Worm (Caenorhabditis elegans) whole organism, mixed stage, embryonic: ENCODE results near the gene srg-45.
A peak's percentile ranks its signal among the peaks of the same experiment; 100 is the strongest.

ENCODE experiments used
- M03D4.4 ChIP-seq: sonication (generic microtip); optimal IDR thresholded peaks from 2 replicates; lab custom pipeline; 2017; ENCODE audit warnings: mild to moderate bottlenecking, missing genetic modification characterization, missing compliant biosample characterization
- bed-3 ChIP-seq: fragments of 200-800 bp; sonication (Bioruptor generic); optimal IDR thresholded peaks from 3 replicates; lab custom pipeline; 2018; ENCODE audit warnings: mild to moderate bottlenecking, missing genetic modification characterization, moderate library complexity, missing compliant biosample characterization
- blmp-1 ChIP-seq: fragments of 150-350 bp; optimal IDR thresholded peaks from 2 replicates; lab custom pipeline; 2014; ENCODE audit warnings: missing biosample characterization, missing genetic modification characterization
- ceh-39 ChIP-seq: fragments of 150-350 bp; optimal IDR thresholded peaks from 2 replicates; lab custom pipeline; 2014; ENCODE audit warnings: missing biosample characterization, missing genetic modification characterization
- ceh-43 ChIP-seq: fragments of 200-800 bp; sonication (Bioruptor generic); optimal IDR thresholded peaks from 2 replicates; lab custom pipeline; 2018; ENCODE audit warnings: mild to moderate bottlenecking, missing genetic modification characterization, moderate library complexity, missing compliant biosample characterization
- ceh-83 ChIP-seq: fragments of 200-800 bp; sonication (Bioruptor generic); optimal IDR thresholded peaks from 2 replicates; lab custom pipeline; 2018; ENCODE audit warnings: mild to moderate bottlenecking, missing genetic modification characterization, missing compliant biosample characterization
- ces-1 ChIP-seq: fragments of 150-350 bp; optimal IDR thresholded peaks from 2 replicates; lab custom pipeline; 2014; ENCODE audit warnings: missing biosample characterization, missing genetic modification reagents, missing genetic modification characterization
- cnd-1 ChIP-seq: fragments of 200-800 bp; sonication (Bioruptor generic); optimal IDR thresholded peaks from 2 replicates; lab custom pipeline; 2018; ENCODE audit warnings: mild to moderate bottlenecking, missing genetic modification characterization, missing compliant biosample characterization
- elt-1 ChIP-seq: sonication (generic microtip); optimal IDR thresholded peaks from 2 replicates; lab custom pipeline; 2017; ENCODE audit warnings: missing genetic modification characterization, mild to moderate bottlenecking, missing compliant biosample characterization, antibody characterized with exemption, moderate library complexity, borderline replicate concordance; ENCODE audit not compliant: insufficient read depth
- elt-3 ChIP-seq: fragments of 150-350 bp; optimal IDR thresholded peaks from 2 replicates; lab custom pipeline; 2014; ENCODE audit warnings: missing biosample characterization, missing genetic modification characterization
- lin-13 ChIP-seq: fragments of 150-350 bp; optimal IDR thresholded peaks from 2 replicates; lab custom pipeline; 2014; ENCODE audit warnings: missing biosample characterization, missing genetic modification characterization
- lin-32 ChIP-seq: fragments of 200-800 bp; sonication (Bioruptor generic); optimal IDR thresholded peaks from 2 replicates; lab custom pipeline; 2018; ENCODE audit warnings: mild to moderate bottlenecking, missing genetic modification characterization, missing compliant biosample characterization
- lsy-2 ChIP-seq: fragments of 150-350 bp; optimal IDR thresholded peaks from 2 replicates; lab custom pipeline; 2014; ENCODE audit warnings: missing biosample characterization, missing genetic modification characterization
- mab-5 ChIP-seq: fragments of 150-350 bp; optimal IDR thresholded peaks from 2 replicates; lab custom pipeline; 2014; ENCODE audit warnings: missing biosample characterization, missing genetic modification characterization
- mls-2 ChIP-seq: sonication (generic microtip); optimal IDR thresholded peaks from 2 replicates; lab custom pipeline; 2016; ENCODE audit warnings: mild to moderate bottlenecking, missing genetic modification characterization, moderate library complexity, missing compliant biosample characterization
- nhr-12 ChIP-seq: fragments of 150-350 bp; optimal IDR thresholded peaks from 2 replicates; lab custom pipeline; 2014; ENCODE audit warnings: missing biosample characterization, missing genetic modification characterization
- nhr-2 ChIP-seq: fragments of 150-350 bp; optimal IDR thresholded peaks from 2 replicates; lab custom pipeline; 2014; ENCODE audit warnings: missing biosample characterization, missing genetic modification characterization
- nhr-237 ChIP-seq: fragments of 150-350 bp; optimal IDR thresholded peaks from 2 replicates; lab custom pipeline; 2014; ENCODE audit warnings: missing biosample characterization, missing genetic modification characterization
- nhr-28 ChIP-seq: fragments of 150-350 bp; optimal IDR thresholded peaks from 2 replicates; lab custom pipeline; 2014; ENCODE audit warnings: missing biosample characterization, missing genetic modification characterization
- nhr-76 ChIP-seq: sonication (generic microtip); optimal IDR thresholded peaks from 2 replicates; lab custom pipeline; 2017; ENCODE audit warnings: missing biosample characterization, missing genetic modification characterization
- pha-4 ChIP-seq: fragments of 150-350 bp; optimal IDR thresholded peaks from 2 replicates; lab custom pipeline; 2018; ENCODE audit warnings: missing biosample characterization, missing genetic modification reagents, missing genetic modification characterization
- sem-2 ChIP-seq: fragments of 200-800 bp; sonication (Bioruptor generic); optimal IDR thresholded peaks from 2 replicates; lab custom pipeline; 2018; ENCODE audit warnings: mild to moderate bottlenecking, missing genetic modification characterization, missing compliant biosample characterization
- snpc-4 ChIP-seq: fragments of 150-350 bp; optimal IDR thresholded peaks from 2 replicates; lab custom pipeline; 2014; ENCODE audit warnings: missing biosample characterization, missing genetic modification characterization
- sptf-1 ChIP-seq: sonication (generic microtip); optimal IDR thresholded peaks from 2 replicates; lab custom pipeline; 2017; ENCODE audit warnings: mild to moderate bottlenecking, missing genetic modification characterization, moderate library complexity, missing compliant biosample characterization
- tbx-8 ChIP-seq: fragments of 200-800 bp; sonication (Bioruptor generic); optimal IDR thresholded peaks from 2 replicates; lab custom pipeline; 2018; ENCODE audit warnings: mild to moderate bottlenecking, missing genetic modification characterization, moderate library complexity, missing compliant biosample characterization
- unc-39 ChIP-seq: fragments of 150-350 bp; optimal IDR thresholded peaks from 2 replicates; lab custom pipeline; 2014; ENCODE audit warnings: missing biosample characterization, missing genetic modification characterization
- unc-62 ChIP-seq: fragments of 150-350 bp; optimal IDR thresholded peaks from 2 replicates; lab custom pipeline; 2014; ENCODE audit warnings: missing biosample characterization, missing genetic modification reagents, missing genetic modification characterization
- zip-8 ChIP-seq: fragments of 150-350 bp; optimal IDR thresholded peaks from 2 replicates; lab custom pipeline; 2014; ENCODE audit warnings: missing biosample characterization, missing genetic modification characterization

The srg-45 gene

DNA sequence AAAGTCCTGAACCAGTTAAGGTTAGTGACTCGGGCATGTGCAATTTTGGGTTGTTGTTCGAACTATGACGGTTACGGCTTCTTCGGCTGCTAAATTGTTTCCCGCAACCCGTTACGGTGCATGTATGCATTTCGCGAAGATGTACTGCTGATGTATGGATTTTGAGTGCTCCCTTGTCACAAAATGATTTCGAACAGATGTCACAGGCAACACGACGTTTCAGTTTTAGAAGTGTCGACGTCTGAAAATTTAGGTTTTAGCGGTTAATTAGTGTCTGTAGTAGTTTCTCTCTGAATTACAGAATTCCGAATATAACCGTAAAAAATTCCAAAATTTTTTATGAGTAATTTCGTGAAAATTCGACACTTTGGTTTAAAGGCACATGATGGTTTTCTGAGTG, 31.6 kb upstream of the srg-45 start:
- TF ChIP-seq ceh-83 (GFP tag; lab: Kevin White, UChicago) (no peak), elt-1 (tag; lab: Kevin White, UChicago) (no peak), nhr-28 (tag; lab: Kevin White, UChicago) (no peak), unc-62 (GFP tag; lab: Kevin White, UChicago) (no peak), lin-13 (tag; lab: Kevin White, UChicago) (no peak), zip-8 (tag; lab: Kevin White, UChicago) (no peak), ceh-43 (GFP tag; lab: Kevin White, UChicago) (no peak)

ce11 chrV:12276946-12277345, 30.3 kb upstream of the srg-45 start, which contains the start of gene bnc-1:
Gene bnc-1, minus strand, starts transcription at chrV:12277046.
- TF ChIP-seq lsy-2 (tag; lab: Kevin White, UChicago): no peak
- no peak for TF ChIP-seq sptf-1 (tag; lab: Kevin White, UChicago)
- TF ChIP-seq cnd-1 (tag; lab: Kevin White, UChicago): no peak
- TF ChIP-seq mls-2 (tag; lab: Kevin White, UChicago): no peak
- TF ChIP-seq ceh-39: no peak
- TF ChIP-seq lin-13 (tag; lab: Kevin White, UChicago): no peak
- no peak for TF ChIP-seq nhr-237 (tag; lab: Kevin White, UChicago)
- no peak for TF ChIP-seq unc-62 (GFP tag; lab: Kevin White, UChicago)
- TF ChIP-seq zip-8 (tag; lab: Kevin White, UChicago): no peak
- no peak for TF ChIP-seq unc-39 (tag; lab: Kevin White, UChicago)
- no peak for TF ChIP-seq ces-1 (GFP tag; lab: Kevin White, UChicago)
- TF ChIP-seq elt-3 (tag; lab: Kevin White, UChicago): no peak
- no peak for TF ChIP-seq snpc-4 (tag; lab: Kevin White, UChicago)

DNA sequence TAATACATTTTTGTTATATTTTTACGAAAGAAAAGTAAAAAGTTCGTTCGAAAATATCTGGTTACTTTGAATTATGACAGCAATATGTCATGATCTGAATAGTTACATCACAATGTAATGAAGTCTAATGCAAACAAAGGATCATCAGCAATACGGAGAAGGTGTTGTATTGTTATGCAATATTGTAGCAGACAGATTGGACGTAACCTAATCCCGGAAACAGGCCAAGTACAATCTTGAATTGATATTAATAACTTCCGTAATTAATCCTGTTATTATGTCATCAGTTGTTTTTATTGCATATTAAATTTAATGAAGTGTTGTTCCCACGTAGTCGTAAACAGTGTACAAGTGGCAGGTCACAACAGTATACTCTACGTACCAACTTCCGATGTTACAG, 25.8 kb upstream of the srg-45 start:
- TF ChIP-seq nhr-2 (tag; lab: Kevin White, UChicago): peak; percentile 57
- no peak for TF ChIP-seq bed-3 (GFP tag; lab: Kevin White, UChicago)
- TF ChIP-seq zip-8 (tag; lab: Kevin White, UChicago): peak; percentile 60
- TF ChIP-seq, all 35 proteins: peak for 2

DNA sequence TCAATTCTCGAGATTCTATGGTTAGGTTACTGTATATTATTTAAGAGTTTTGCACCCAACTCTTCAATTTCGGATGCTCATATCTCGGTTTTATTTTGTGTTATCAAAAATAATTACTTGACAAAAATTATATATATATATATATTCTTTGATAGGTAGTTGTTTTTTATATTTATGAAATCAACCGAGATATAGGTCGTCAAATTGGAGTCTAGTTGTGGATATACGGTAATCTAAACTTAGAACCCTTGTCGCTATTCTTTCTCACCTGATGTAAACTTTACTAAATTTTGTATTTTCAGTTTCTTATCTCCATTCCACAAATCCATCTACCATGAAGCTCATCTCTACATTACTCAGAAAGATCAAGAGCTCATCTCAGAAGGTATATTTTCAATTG, 24.1 kb upstream of the srg-45 start, which contains the start of gene F55C5.10:
F55C5.10 (plus strand) TSS at position 301 of the 400 bp plus-strand sequence.
- TF ChIP-seq nhr-76 (tag; lab: Kevin White, UChicago) (no peak), elt-1 (tag; lab: Kevin White, UChicago) (no peak), M03D4.4 (tag; lab: Kevin White, UChicago) (no peak), mab-5 (tag; lab: Kevin White, UChicago) (no peak), unc-62 (GFP tag; lab: Kevin White, UChicago) (no peak), mls-2 (tag; lab: Kevin White, UChicago) (no peak), unc-39 (tag; lab: Kevin White, UChicago) (no peak), snpc-4 (tag; lab: Kevin White, UChicago) (no peak), pha-4 (tag; lab: Kevin White, UChicago) (no peak), lin-32 (GFP tag; lab: Kevin White, UChicago) (no peak), lsy-2 (tag; lab: Kevin White, UChicago) (no peak), blmp-1 (tag; lab: Kevin White, UChicago) (no peak), zip-8 (tag; lab: Kevin White, UChicago) (no peak), tbx-8 (GFP tag; lab: Kevin White, UChicago) (no peak), ceh-43 (GFP tag; lab: Kevin White, UChicago) (no peak), ceh-83 (GFP tag; lab: Kevin White, UChicago) (no peak), cnd-1 (tag; lab: Kevin White, UChicago) (no peak), bed-3 (GFP tag; lab: Kevin White, UChicago) (no peak), nhr-12 (tag; lab: Kevin White, UChicago) (no peak)

- TF ChIP-seq cnd-1 (tag; lab: Kevin White, UChicago) (no peak), unc-62 (GFP tag; lab: Kevin White, UChicago) (peak; percentile 13)
- TF ChIP-seq, all 35 proteins: peak for 1
Measured at ce11 chrV:12287667-12288066, 19.6 kb upstream of the srg-45 start.

ce11 chrV:12288577-12288976, 18.7 kb upstream of the srg-45 start, which contains the start of gene rskd-1:
Gene rskd-1, minus strand, starts transcription at chrV:12288615.
- peak; percentile 45 for TF ChIP-seq pha-4 (tag; lab: Kevin White, UChicago)
- no peak for TF ChIP-seq sem-2 (GFP tag; lab: Kevin White, UChicago)
- TF ChIP-seq, all 35 proteins: peak for 1
